Fruit fly (Drosophila melanogaster) whole organism, embryonic: ENCODE results near the gene cerv.
A peak's percentile ranks its signal among the peaks of the same experiment; 100 is the strongest.

Experiments
- ATbp ChIP-seq: fragments of 200-800 bp; sonication (Bioruptor generic); optimal IDR thresholded peaks from 2 replicates; lab custom pipeline; 2017; ENCODE audit warnings: missing biosample characterization, mild to moderate bottlenecking, missing genetic modification characterization, missing genetic modification reagents
- Asciz ChIP-seq: fragments of 200-800 bp; sonication (Bioruptor generic); optimal IDR thresholded peaks from 2 replicates; lab custom pipeline; 2017; ENCODE audit warnings: missing biosample characterization, mild to moderate bottlenecking, missing genetic modification characterization, missing genetic modification reagents
- Awh ChIP-seq: fragments of 200-800 bp; sonication (Bioruptor generic); IDR thresholded peaks from 2 replicates; pipeline ENCODE4, ENCODE4 v1.3.6; 2022; ENCODE audit warnings: missing biosample characterization, missing genetic modification characterization
- B-H2 ChIP-seq: fragments of 200-800 bp; sonication (Bioruptor generic); optimal IDR thresholded peaks from 2 replicates; lab custom pipeline; 2018; ENCODE audit warnings: missing biosample characterization, mild to moderate bottlenecking, missing genetic modification characterization
- CG10209 ChIP-seq: fragments of 200-800 bp; sonication (Bioruptor generic); optimal IDR thresholded peaks from 3 replicates; lab custom pipeline; 2017; ENCODE audit warnings: missing biosample characterization, mild to moderate bottlenecking, missing genetic modification characterization, missing genetic modification reagents
- CG10431 ChIP-seq: fragments of 200-800 bp; sonication (Bioruptor generic); optimal IDR thresholded peaks from 3 replicates; lab custom pipeline; 2018; ENCODE audit warnings: missing biosample characterization, mild to moderate bottlenecking, missing genetic modification characterization
- CG10959 ChIP-seq: fragments of 200-800 bp; sonication (Bioruptor generic); IDR thresholded peaks from 2 replicates; pipeline ENCODE4 v1.3.6; 2022; ENCODE audit warnings: missing biosample characterization, missing genetic modification characterization
- CG11093 ChIP-seq: fragments of 200-800 bp; sonication (Bioruptor generic); IDR thresholded peaks from 3 replicates; pipeline ENCODE4 v1.3.6; 2022; ENCODE audit warnings: missing biosample characterization, missing genetic modification characterization
- CG12155 ChIP-seq: fragments of 200-800 bp; sonication (Bioruptor generic); optimal IDR thresholded peaks from 3 replicates; lab custom pipeline; 2016; ENCODE audit warnings: missing biosample characterization, missing genetic modification characterization
- CG12236 ChIP-seq: fragments of 200-800 bp; sonication (Bioruptor generic); optimal IDR thresholded peaks from 2 replicates; lab custom pipeline; 2016; ENCODE audit warnings: missing biosample characterization, missing genetic modification characterization
- CG1233 ChIP-seq: fragments of 200-800 bp; sonication (Bioruptor generic); optimal IDR thresholded peaks from 4 replicates; lab custom pipeline; 2018; ENCODE audit warnings: missing biosample characterization, mild to moderate bottlenecking, missing genetic modification characterization
- CG12391 ChIP-seq: fragments of 200-800 bp; sonication (Bioruptor generic); optimal IDR thresholded peaks from 3 replicates; lab custom pipeline; 2018; ENCODE audit warnings: missing biosample characterization, mild to moderate bottlenecking, missing genetic modification characterization, moderate library complexity
- CG15479 ChIP-seq: fragments of 200-800 bp; sonication (Bioruptor generic); optimal IDR thresholded peaks from 3 replicates; lab custom pipeline; 2019; ENCODE audit warnings: missing biosample characterization, mild to moderate bottlenecking, missing genetic modification characterization, moderate library complexity
- CG16813 ChIP-seq: fragments of 200-800 bp; sonication (Bioruptor generic); IDR thresholded peaks from 3 replicates; pipeline ENCODE4 v1.3.6; 2022; ENCODE audit warnings: missing biosample characterization, missing genetic modification characterization; ENCODE audit not compliant: partially characterized antibody
- CG17186 ChIP-seq: fragments of 200-800 bp; sonication (Bioruptor generic); optimal IDR thresholded peaks from 3 replicates; lab custom pipeline; 2017; ENCODE audit warnings: missing biosample characterization, missing genetic modification reagents, missing genetic modification characterization
- CG2889 ChIP-seq: fragments of 200-800 bp; sonication (Bioruptor generic); IDR thresholded peaks from 3 replicates; pipeline ENCODE4 v1.3.6; 2022; ENCODE audit warnings: missing biosample characterization, missing genetic modification characterization
- CG31441 ChIP-seq: fragments of 200-800 bp; sonication (Bioruptor generic); IDR thresholded peaks from 2 replicates; pipeline ENCODE4 v1.3.6; 2022; ENCODE audit warnings: missing biosample characterization, missing genetic modification characterization
- CG33213 ChIP-seq: fragments of 200-800 bp; sonication (Bioruptor generic); optimal IDR thresholded peaks from 3 replicates; lab custom pipeline; 2016; ENCODE audit warnings: missing biosample characterization, missing genetic modification characterization
- CG3838 ChIP-seq: fragments of 200-800 bp; sonication (Bioruptor generic); optimal IDR thresholded peaks from 3 replicates; lab custom pipeline; 2016; ENCODE audit warnings: missing biosample characterization, missing genetic modification characterization
- CG43689 ChIP-seq: fragments of 200-800 bp; sonication (Bioruptor generic); IDR thresholded peaks from 2 replicates; pipeline ENCODE4 v1.3.6; 2022; ENCODE audit warnings: missing biosample characterization, missing genetic modification characterization
- CG7786 ChIP-seq: fragments of 200-800 bp; sonication (Bioruptor generic); optimal IDR thresholded peaks from 2 replicates; lab custom pipeline; 2016; ENCODE audit warnings: missing biosample characterization, missing genetic modification characterization
- CG9437 ChIP-seq: fragments of 200-800 bp; sonication (Bioruptor generic); optimal IDR thresholded peaks from 2 replicates; lab custom pipeline; 2018; ENCODE audit warnings: missing biosample characterization, mild to moderate bottlenecking, missing genetic modification characterization
- CG9727 ChIP-seq: fragments of 200-800 bp; sonication (Bioruptor generic); optimal IDR thresholded peaks from 3 replicates; lab custom pipeline; 2017; ENCODE audit warnings: missing biosample characterization, mild to moderate bottlenecking, missing genetic modification characterization
- Camta ChIP-seq: fragments of 200-800 bp; sonication (Bioruptor generic); optimal IDR thresholded peaks from 2 replicates; lab custom pipeline; 2016; ENCODE audit warnings: missing biosample characterization, missing genetic modification characterization
- Doc2 ChIP-seq: fragments of 200-800 bp; sonication (Bioruptor generic); IDR thresholded peaks from 2 replicates; pipeline ENCODE4 v1.3.6; 2022; ENCODE audit warnings: missing biosample characterization, missing genetic modification characterization
- Dref ChIP-seq: fragments of 200-800 bp; sonication (Bioruptor generic); IDR thresholded peaks from 2 replicates; pipeline ENCODE4 v1.3.6; 2022; ENCODE audit warnings: missing biosample characterization, missing genetic modification characterization
- E2f1 ChIP-seq: fragments of 200-800 bp; sonication (Bioruptor generic); IDR thresholded peaks from 2 replicates; pipeline ENCODE4 v1.3.6; 2022; ENCODE audit warnings: missing biosample characterization, missing genetic modification characterization
- H2.0 ChIP-seq: fragments of 200-800 bp; sonication (Bioruptor generic); IDR thresholded peaks from 2 replicates; pipeline ENCODE4 v1.3.6; 2022; ENCODE audit warnings: missing biosample characterization, missing genetic modification characterization
- Hey ChIP-seq: fragments of 200-800 bp; sonication (Bioruptor generic); optimal IDR thresholded peaks from 3 replicates; lab custom pipeline; 2018; ENCODE audit warnings: missing biosample characterization, mild to moderate bottlenecking, missing genetic modification characterization
- Hmr ChIP-seq: fragments of 200-800 bp; sonication (Bioruptor generic); optimal IDR thresholded peaks from 3 replicates; lab custom pipeline; 2017; ENCODE audit warnings: mild to moderate bottlenecking, missing biosample characterization, missing genetic modification reagents, missing genetic modification characterization
- Lpt ChIP-seq: fragments of >200 bp; optimal IDR thresholded peaks from 2 replicates; lab custom pipeline; 2018; ENCODE audit warnings: missing biosample characterization, missing genetic modification characterization
- MBD-R2 ChIP-seq: fragments of 200-800 bp; sonication (Bioruptor generic); IDR thresholded peaks from 2 replicates; pipeline ENCODE4 v1.3.6; 2022; ENCODE audit warnings: missing biosample characterization, missing genetic modification characterization
- Meics ChIP-seq: fragments of 200-800 bp; sonication (Bioruptor generic); optimal IDR thresholded peaks from 2 replicates; lab custom pipeline; 2017; ENCODE audit warnings: missing biosample characterization, mild to moderate bottlenecking, missing genetic modification characterization
- Pdp1 ChIP-seq, 2 experiments: fragments of 200-800 bp; sonication (Bioruptor generic); optimal IDR thresholded peaks; 3 replicates each; lab custom pipeline; 2016; ENCODE audit warnings: missing biosample characterization in 2 of 2, missing genetic modification characterization in 2 of 2, mild to moderate bottlenecking in 1 of 2, moderate library complexity in 1 of 2
- Poxn ChIP-seq: fragments of 200-800 bp; sonication (Bioruptor generic); IDR thresholded peaks from 2 replicates; pipeline ENCODE4 v1.3.6; 2022; ENCODE audit warnings: missing biosample characterization, missing genetic modification characterization
- Rfx ChIP-seq: fragments of 200-800 bp; sonication (Bioruptor generic); IDR thresholded peaks from 2 replicates; pipeline ENCODE4 v1.3.6; 2022; ENCODE audit warnings: missing biosample characterization, missing genetic modification characterization
- Rx ChIP-seq: fragments of 200-800 bp; sonication (Bioruptor generic); IDR thresholded peaks from 2 replicates; pipeline ENCODE4 v1.3.6; 2022; ENCODE audit warnings: missing biosample characterization, missing genetic modification characterization
- Spps ChIP-seq: fragments of 200-800 bp; sonication (Bioruptor generic); optimal IDR thresholded peaks from 2 replicates; lab custom pipeline; 2018; ENCODE audit warnings: missing biosample characterization, mild to moderate bottlenecking, missing genetic modification characterization
- Sry-β ChIP-seq: fragments of 200-800 bp; sonication (Bioruptor generic); optimal IDR thresholded peaks from 2 replicates; lab custom pipeline; 2018; ENCODE audit warnings: missing biosample characterization, mild to moderate bottlenecking, missing genetic modification characterization, moderate library complexity
- Vsx1 ChIP-seq: fragments of 200-800 bp; sonication (Bioruptor generic); optimal IDR thresholded peaks from 2 replicates; lab custom pipeline; 2017; ENCODE audit warnings: missing biosample characterization, mild to moderate bottlenecking, missing genetic modification characterization, missing genetic modification reagents
- az2 ChIP-seq: fragments of 200-800 bp; sonication (Bioruptor generic); optimal IDR thresholded peaks from 3 replicates; lab custom pipeline; 2016; ENCODE audit warnings: missing biosample characterization, missing genetic modification characterization
- br ChIP-seq: fragments of >200 bp; optimal IDR thresholded peaks from 2 replicates; lab custom pipeline; 2017
- croc ChIP-seq: fragments of 200-800 bp; sonication (Bioruptor generic); conservative IDR thresholded peaks from 3 replicates; pipeline ENCODE4 v1.3.6; 2022; ENCODE audit warnings: missing biosample characterization, missing genetic modification characterization
- gro ChIP-seq: fragments of 200-800 bp; sonication (Bioruptor generic); optimal IDR thresholded peaks from 2 replicates; lab custom pipeline; 2016; ENCODE audit warnings: missing biosample characterization, missing genetic modification characterization
- ind ChIP-seq: fragments of 200-800 bp; sonication (Bioruptor generic); optimal IDR thresholded peaks from 3 replicates; lab custom pipeline; 2016; ENCODE audit warnings: missing biosample characterization, missing genetic modification characterization
- lola ChIP-seq, 3 experiments: fragments of >200 bp in 2 of 3; fragments of 200-800 bp in 1 of 3; sonication (Bioruptor generic) in 1 of 3; optimal IDR thresholded peaks; 2 replicates each; lab custom pipeline; 2017 to 2019; ENCODE audit warnings: missing biosample characterization in 3 of 3, missing genetic modification characterization in 3 of 3, mild to moderate bottlenecking in 1 of 3, moderate library complexity in 1 of 3
- nau ChIP-seq: fragments of 200-800 bp; sonication (Bioruptor generic); optimal IDR thresholded peaks from 3 replicates; lab custom pipeline; 2017; ENCODE audit warnings: missing biosample characterization, mild to moderate bottlenecking, missing genetic modification characterization, missing genetic modification reagents
- oc ChIP-seq: fragments of 200-800 bp; sonication (Bioruptor generic); optimal IDR thresholded peaks from 2 replicates; lab custom pipeline; 2018; ENCODE audit warnings: missing biosample characterization, mild to moderate bottlenecking, missing genetic modification characterization, moderate library complexity
- p53 ChIP-seq: fragments of 200-800 bp; sonication (Bioruptor generic); optimal IDR thresholded peaks from 2 replicates; lab custom pipeline; 2016; ENCODE audit warnings: missing biosample characterization, missing genetic modification characterization
- pb ChIP-seq: fragments of 200-800 bp; sonication (Bioruptor generic); optimal IDR thresholded peaks from 3 replicates; lab custom pipeline; 2016; ENCODE audit warnings: missing biosample characterization, missing genetic modification characterization
- tna ChIP-seq: fragments of 200-800 bp; sonication (Bioruptor generic); IDR thresholded peaks from 2 replicates; pipeline ENCODE4 v1.3.6; 2022; ENCODE audit warnings: missing biosample characterization, missing genetic modification characterization; ENCODE audit not compliant: partially characterized antibody

The cerv gene

dm6 chrX:15549055-15549454 lies 28.9 kb downstream of the cerv start (continued):
- TF ChIP-seq Pdp1 (GFP tag; optimal IDR thresholded peaks at IDR 0.05; lab: Kevin White, UChicago) (peak; percentile 64 to 79), CG1233 (GFP tag; lab: Kevin White, UChicago) (peak; percentile 64), br (lab: Kevin White, UChicago) (no peak), az2 (GFP tag; lab: Kevin White, UChicago) (peak; percentile 57), CG12391 (tag; lab: Kevin White, UChicago) (peak; percentile 74), CG11093 (GFP tag; lab: Robert Waterston, UW) (peak; percentile 70; the same call in 2 of the 3 replicates), MBD-R2 (GFP tag; lab: Robert Waterston, UW) (peak; percentile 39; the same call in 1 of the 2 replicates), croc (GFP tag; lab: Robert Waterston, UW) (peak; percentile 50), CG7786 (GFP tag; lab: Kevin White, UChicago) (peak; percentile 71), CG9437 (GFP tag; lab: Kevin White, UChicago) (peak; percentile 58), Lpt (GFP tag; lab: Kevin White, UChicago) (no peak), ind (GFP tag; lab: Kevin White, UChicago) (peak; percentile 70), lola (GFP tag; optimal IDR thresholded peaks at IDR 0.05; lab: Kevin White, UChicago) (peak in 1 of 3 experiments; percentile 44), Rx (0 out of 2 replicates have a peak, but pooled peaks have one; percentile 8), pb (GFP tag; lab: Kevin White, UChicago) (peak; percentile 57), Meics (GFP tag; lab: Kevin White, UChicago) (peak; percentile 83), CG10431 (no peak), CG17186 (no peak), H2.0 (GFP tag; lab: Robert Waterston, UW) (peak; percentile 61), Camta (GFP tag; lab: Kevin White, UChicago) (peak; percentile 64), Dref (GFP tag; lab: Robert Waterston, UW) (no peak), ATbp (GFP tag; lab: Kevin White, UChicago) (peak; percentile 75), CG9727 (GFP tag; lab: Kevin White, UChicago) (peak; percentile 74), Hey (tag; lab: Kevin White, UChicago) (no peak), B-H2 (GFP tag; lab: Kevin White, UChicago) (no peak), Poxn (GFP tag; lab: Robert Waterston, UW) (0 out of 2 replicates have a peak, but pooled peaks have one; percentile 44), E2f1 (GFP tag; lab: Robert Waterston, UW) (peak; percentile 73), CG12155 (peak; percentile 64), tna (GFP tag; lab: Robert Waterston, UW) (no peak), Hmr (GFP tag; lab: Kevin White, UChicago) (peak; percentile 79), p53 (GFP tag; lab: Kevin White, UChicago) (no peak), CG33213 (peak; percentile 54), Doc2 (GFP tag; lab: Robert Waterston, UW) (peak; percentile 51), Spps (no peak), nau (GFP tag; lab: Kevin White, UChicago) (peak; percentile 56), CG10209 (GFP tag; lab: Kevin White, UChicago) (peak; percentile 73), Vsx1 (GFP tag; lab: Kevin White, UChicago) (peak; percentile 25), CG31441 (peak; percentile 84), Rfx (GFP tag; lab: Robert Waterston, UW) (peak; percentile 86), Sry-β (GFP tag; lab: Kevin White, UChicago) (no peak), CG16813 (GFP tag; lab: Robert Waterston, UW) (no peak), CG43689 (GFP tag; lab: Robert Waterston, UW) (peak; percentile 39; the same call in 1 of the 2 replicates), Asciz (GFP tag; lab: Kevin White, UChicago) (peak; percentile 58), gro (GFP tag; lab: Kevin White, UChicago) (peak; percentile 66), CG2889 (GFP tag; lab: Robert Waterston, UW) (peak; percentile 62; the same call in 2 of the 3 replicates), Awh (GFP tag; lab: Robert Waterston, UW) (0 out of 2 replicates have a peak, but pooled peaks have one; percentile 11), CG12236 (GFP tag; lab: Kevin White, UChicago) (peak; percentile 36), oc (no peak), CG15479 (GFP tag; lab: Kevin White, UChicago) (no peak), CG10959 (GFP tag; lab: Robert Waterston, UW) (no peak), CG3838 (peak; percentile 2)
